Worm (Caenorhabditis elegans) whole organism, young adult: ENCODE results near the gene ppat-1.

Experiments
- C17E4.6 ChIP-seq: fragments of 200-800 bp; sonication (Bioruptor generic); IDR thresholded peaks from 2 replicates; pipeline ENCODE4 v1.3.6; 2022; ENCODE audit warnings: missing genetic modification reagents, missing genetic modification characterization, missing compliant biosample characterization
- D2030.7 ChIP-seq: fragments of 200-800 bp; sonication (Bioruptor generic); IDR thresholded peaks from 2 replicates; pipeline ENCODE4 v1.3.6; 2022; ENCODE audit warnings: missing genetic modification reagents, missing genetic modification characterization, missing compliant biosample characterization
- F33H1.4 ChIP-seq: fragments of 200-800 bp; sonication (Bioruptor generic); IDR thresholded peaks from 2 replicates; pipeline ENCODE4 v1.3.6; 2022; ENCODE audit warnings: missing genetic modification reagents, missing genetic modification characterization, missing compliant biosample characterization
- F49E8.2 ChIP-seq: sonication (generic microtip); optimal IDR thresholded peaks from 3 replicates; lab custom pipeline; 2017; ENCODE audit warnings: missing genetic modification characterization, mild to moderate bottlenecking, missing compliant biosample characterization, antibody characterized with exemption, moderate library complexity; ENCODE audit not compliant: insufficient read depth
- F57C9.4 ChIP-seq: sonication (generic microtip); optimal IDR thresholded peaks from 2 replicates; lab custom pipeline; 2017; ENCODE audit warnings: mild to moderate bottlenecking, missing genetic modification characterization, missing compliant biosample characterization
- K11D2.4 ChIP-seq: fragments of 200-800 bp; sonication (Bioruptor generic); IDR thresholded peaks from 2 replicates; pipeline ENCODE4 v1.3.6; 2022; ENCODE audit warnings: missing genetic modification reagents, missing genetic modification characterization, missing compliant biosample characterization
- Y53F4B.3 ChIP-seq: fragments of 200-800 bp; sonication (Bioruptor generic); IDR thresholded peaks from 2 replicates; pipeline ENCODE4 v1.3.6; 2022; ENCODE audit warnings: missing genetic modification reagents, missing genetic modification characterization, missing compliant biosample characterization
- Y53G8AR.9 ChIP-seq: fragments of 200-800 bp; sonication (Bioruptor generic); conservative IDR thresholded peaks from 2 replicates; pipeline ENCODE4 v1.3.6; 2022; ENCODE audit warnings: missing genetic modification reagents, missing genetic modification characterization, missing compliant biosample characterization
- Y56A3A.18 ChIP-seq: fragments of 200-800 bp; sonication (Bioruptor generic); IDR thresholded peaks from 2 replicates; pipeline ENCODE4 v1.3.6; 2022; ENCODE audit warnings: missing genetic modification reagents, missing genetic modification characterization, missing compliant biosample characterization
- ama-1 ChIP-seq, 3 experiments: fragments of 150-350 bp in 1 of 3; sonication (generic microtip) in 2 of 3; optimal IDR thresholded peaks; 2 replicates each; lab custom pipeline; 2014 to 2018; ENCODE audit warnings: missing biosample characterization in 2 of 3, missing genetic modification characterization in 2 of 3, missing genetic modification reagents in 2 of 3
- aptf-2 ChIP-seq: fragments of 200-800 bp; sonication (Bioruptor generic); conservative IDR thresholded peaks from 2 replicates; pipeline ENCODE4 v1.3.6; 2022; ENCODE audit warnings: missing genetic modification reagents, missing genetic modification characterization, missing compliant biosample characterization
- atf-7 ChIP-seq: sonication (generic microtip); optimal IDR thresholded peaks from 2 replicates; lab custom pipeline; 2017; ENCODE audit warnings: mild to moderate bottlenecking, missing genetic modification characterization, missing compliant biosample characterization
- ceh-27 ChIP-seq: fragments of 200-800 bp; sonication (Bioruptor generic); optimal IDR thresholded peaks from 2 replicates; lab custom pipeline; 2018; ENCODE audit warnings: mild to moderate bottlenecking, missing genetic modification characterization, moderate library complexity, missing compliant biosample characterization
- ceh-58 ChIP-seq: fragments of 200-800 bp; sonication (Bioruptor generic); IDR thresholded peaks from 2 replicates; pipeline ENCODE4 v1.3.6; 2022; ENCODE audit warnings: missing genetic modification characterization, missing compliant biosample characterization
- ceh-91 ChIP-seq: fragments of 200-800 bp; sonication (Bioruptor generic); IDR thresholded peaks from 2 replicates; pipeline ENCODE4 v1.3.6; 2022; ENCODE audit warnings: missing genetic modification reagents, missing genetic modification characterization, missing compliant biosample characterization
- chd-7 ChIP-seq: sonication (generic microtip); optimal IDR thresholded peaks from 2 replicates; lab custom pipeline; 2016; ENCODE audit warnings: mild to moderate bottlenecking, missing genetic modification characterization, moderate library complexity, missing compliant biosample characterization
- dpl-1 ChIP-seq: fragments of 150-350 bp; optimal IDR thresholded peaks from 2 replicates; lab custom pipeline; 2014; ENCODE audit warnings: missing biosample characterization, missing genetic modification reagents, missing genetic modification characterization
- efl-1 ChIP-seq: fragments of 150-350 bp; optimal IDR thresholded peaks from 2 replicates; lab custom pipeline; 2014; ENCODE audit warnings: missing biosample characterization, missing genetic modification reagents, missing genetic modification characterization
- egl-18 ChIP-seq: fragments of 200-800 bp; sonication (Bioruptor generic); IDR thresholded peaks from 2 replicates; pipeline ENCODE4 v1.3.6; 2022; ENCODE audit warnings: missing genetic modification reagents, missing genetic modification characterization, missing compliant biosample characterization
- ekl-4 ChIP-seq: fragments of 200-800 bp; sonication (Bioruptor generic); IDR thresholded peaks from 2 replicates; pipeline ENCODE4 v1.3.6; 2022; ENCODE audit warnings: missing genetic modification reagents, missing genetic modification characterization, missing compliant biosample characterization
- ets-4 ChIP-seq: fragments of 200-800 bp; sonication (Bioruptor generic); optimal IDR thresholded peaks from 2 replicates; lab custom pipeline; 2018; ENCODE audit warnings: mild to moderate bottlenecking, missing genetic modification characterization, missing compliant biosample characterization
- him-1 ChIP-seq: sonication (generic microtip); optimal IDR thresholded peaks from 2 replicates; lab custom pipeline; 2016; ENCODE audit warnings: missing genotype, missing genetic modification reagents, missing genetic modification characterization, missing compliant biosample characterization
- hmg-1.2 ChIP-seq: fragments of 200-800 bp; sonication (Bioruptor generic); IDR thresholded peaks from 2 replicates; pipeline ENCODE4 v1.3.6; 2022; ENCODE audit warnings: missing genetic modification reagents, missing genetic modification characterization, missing compliant biosample characterization
- let-526 ChIP-seq: fragments of 200-800 bp; sonication (Bioruptor generic); IDR thresholded peaks from 2 replicates; pipeline ENCODE4 v1.3.6; 2022; ENCODE audit warnings: missing genetic modification reagents, missing genetic modification characterization, missing compliant biosample characterization
- let-607 ChIP-seq, 2 experiments: fragments of 200-800 bp in 1 of 2; sonication (Bioruptor generic) in 1 of 2; sonication (generic microtip) in 1 of 2; optimal IDR thresholded peaks; 2 replicates each; lab custom pipeline; 2016 to 2018; ENCODE audit warnings: mild to moderate bottlenecking in 2 of 2, missing compliant biosample characterization in 2 of 2, missing genetic modification characterization in 2 of 2, moderate library complexity in 2 of 2, missing genotype in 1 of 2
- lin-54 ChIP-seq: fragments of 200-800 bp; sonication (Bioruptor generic); optimal IDR thresholded peaks from 2 replicates; lab custom pipeline; 2018; ENCODE audit warnings: mild to moderate bottlenecking, missing genetic modification characterization, missing compliant biosample characterization
- lsl-1 ChIP-seq: fragments of 200-800 bp; sonication (Bioruptor generic); optimal IDR thresholded peaks from 2 replicates; lab custom pipeline; 2018; ENCODE audit warnings: mild to moderate bottlenecking, missing genetic modification characterization, moderate library complexity, missing compliant biosample characterization
- madf-3 ChIP-seq: fragments of 200-800 bp; sonication (Bioruptor generic); IDR thresholded peaks from 2 replicates; pipeline ENCODE4 v1.3.6; 2022; ENCODE audit warnings: missing genetic modification reagents, missing genetic modification characterization, missing compliant biosample characterization
- madf-6 ChIP-seq: fragments of 200-800 bp; sonication (Bioruptor generic); IDR thresholded peaks from 2 replicates; pipeline ENCODE4 v1.3.6; 2022; ENCODE audit warnings: missing genetic modification reagents, missing genetic modification characterization, missing compliant biosample characterization
- madf-8 ChIP-seq: fragments of 200-800 bp; sonication (Bioruptor generic); conservative IDR thresholded peaks from 2 replicates; pipeline ENCODE4 v1.3.6; 2022; ENCODE audit warnings: missing genetic modification reagents, missing genetic modification characterization, missing compliant biosample characterization
- mcd-1 ChIP-seq: fragments of 200-800 bp; sonication (Bioruptor generic); IDR thresholded peaks from 2 replicates; pipeline ENCODE4 v1.3.6; 2022; ENCODE audit warnings: missing genetic modification reagents, missing genetic modification characterization, missing compliant biosample characterization
- mel-28 ChIP-seq: sonication (generic microtip); optimal IDR thresholded peaks from 2 replicates; lab custom pipeline; 2016; ENCODE audit warnings: borderline replicate concordance, mild to moderate bottlenecking, missing genetic modification characterization, missing compliant biosample characterization
- nhr-27 ChIP-seq: fragments of 200-800 bp; sonication (Bioruptor generic); optimal IDR thresholded peaks from 2 replicates; lab custom pipeline; 2018; ENCODE audit warnings: mild to moderate bottlenecking, missing genetic modification characterization, moderate library complexity, missing compliant biosample characterization
- pbrm-1 ChIP-seq: fragments of 200-800 bp; sonication (Bioruptor generic); IDR thresholded peaks from 2 replicates; pipeline ENCODE4 v1.3.6; 2022; ENCODE audit warnings: missing genetic modification reagents, missing genetic modification characterization, missing compliant biosample characterization
- rcor-1 ChIP-seq: fragments of 200-800 bp; sonication (Bioruptor generic); IDR thresholded peaks from 2 replicates; pipeline ENCODE4 v1.3.6; 2022; ENCODE audit warnings: missing genetic modification reagents, missing genetic modification characterization, missing compliant biosample characterization
- sea-2 ChIP-seq: fragments of 200-800 bp; sonication (Bioruptor generic); IDR thresholded peaks from 2 replicates; pipeline ENCODE4 v1.3.6; 2022; ENCODE audit warnings: missing genetic modification characterization, missing compliant biosample characterization
- snpc-1.3 ChIP-seq: sonication (generic microtip); optimal IDR thresholded peaks from 2 replicates; lab custom pipeline; 2017; ENCODE audit warnings: missing genetic modification characterization, mild to moderate bottlenecking, missing compliant biosample characterization, antibody characterized with exemption, moderate library complexity, missing genotype, missing genetic modification reagents; ENCODE audit not compliant: insufficient read depth
- snpc-3.4 ChIP-seq: sonication (generic microtip); optimal IDR thresholded peaks from 2 replicates; lab custom pipeline; 2017; ENCODE audit warnings: missing genetic modification characterization, mild to moderate bottlenecking, missing compliant biosample characterization, antibody characterized with exemption, moderate library complexity, missing genotype, missing genetic modification reagents
- snpc-4 ChIP-seq, 5 experiments: fragments of 150-350 bp in 1 of 5; sonication (generic microtip) in 4 of 5; optimal IDR thresholded peaks; 2 replicates each; lab custom pipeline; 2014 to 2018; ENCODE audit warnings: missing genetic modification characterization in 5 of 5, missing biosample characterization in 3 of 5, antibody characterized with exemption in 2 of 5, mild to moderate bottlenecking in 2 of 5, missing compliant biosample characterization in 2 of 5, missing genotype in 2 of 5, moderate library complexity in 2 of 5, missing genetic modification reagents in 1 of 5
- xnd-1 ChIP-seq: sonication (generic microtip); optimal IDR thresholded peaks from 2 replicates; lab custom pipeline; 2016; ENCODE audit warnings: missing genotype, missing genetic modification reagents, missing genetic modification characterization, missing compliant biosample characterization
- ztf-18 ChIP-seq: sonication (generic microtip); optimal IDR thresholded peaks from 2 replicates; lab custom pipeline; 2016; ENCODE audit warnings: missing genotype, mild to moderate bottlenecking, missing genetic modification characterization, missing compliant biosample characterization
- ztf-22 ChIP-seq: fragments of 200-800 bp; sonication (Bioruptor generic); optimal IDR thresholded peaks from 2 replicates; lab custom pipeline; 2018; ENCODE audit warnings: mild to moderate bottlenecking, missing genetic modification characterization, moderate library complexity, missing compliant biosample characterization
- ztf-28 ChIP-seq: fragments of 200-800 bp; sonication (Bioruptor generic); IDR thresholded peaks from 2 replicates; pipeline ENCODE4 v1.3.6; 2022; ENCODE audit warnings: missing genetic modification reagents, missing genetic modification characterization, missing compliant biosample characterization

Gene ppat-1

ce11 chrIII:4649363-4649768, 39.7 kb upstream of the ppat-1 start (continued):
- TF ChIP-seq snpc-4 (GFP tag; optimal IDR thresholded peaks at IDR 0.05; lab: Kevin White, UChicago) (peak; percentile 16), snpc-4 (tag; optimal IDR thresholded peaks at IDR 0.05; lab: Kevin White, UChicago) (peak; percentile 33 to 71 (median 52)), madf-8 (no peak), F57C9.4 (tag; lab: Kevin White, UChicago) (no peak), sea-2 (no peak), ceh-27 (GFP tag; lab: Kevin White, UChicago) (peak; percentile 90), efl-1 (peak; percentile 22), pbrm-1 (GFP tag; lab: Robert Waterston, UW) (peak; percentile 79; the same call in 1 of the 2 replicates), egl-18 (GFP tag; lab: Robert Waterston, UW) (no peak), nhr-27 (peak; percentile 50), ztf-22 (GFP tag; lab: Kevin White, UChicago) (peak; percentile 97), ztf-28 (GFP tag; lab: Robert Waterston, UW) (no peak), him-1 (tag; lab: Kevin White, UChicago) (no peak), let-607 (tag; optimal IDR thresholded peaks at IDR 0.05; lab: Kevin White, UChicago) (peak; percentile 81 to 89)

ce11 chrIII:4649811-4650544, 39.1 kb upstream of the ppat-1 start, which contains the start of gene ppm-2:
Gene ppm-2 (plus strand): TSS chrIII:4650494.
- TF ChIP-seq hmg-1.2 (GFP tag; lab: Robert Waterston, UW) (peak; percentile 17; the same call in 1 of the 2 replicates), ceh-91 (GFP tag; lab: Robert Waterston, UW) (peak; percentile 87), him-1 (tag; lab: Kevin White, UChicago) (peak; percentile 54), D2030.7 (GFP tag; lab: Robert Waterston, UW) (peak; percentile 76), F33H1.4 (peak; percentile 97), let-607 (tag; optimal IDR thresholded peaks at IDR 0.05; lab: Kevin White, UChicago) (peak in 1 of 2 experiments; percentile 25), let-526 (GFP tag; lab: Robert Waterston, UW) (0 out of 2 replicates have a peak, but pooled peaks have one; percentile 35), snpc-1.3 (tag; lab: Kevin White, UChicago) (peak; percentile 21), Y53G8AR.9 (no peak), C17E4.6 (no peak), xnd-1 (peak; percentile 97), atf-7 (tag; lab: Kevin White, UChicago) (peak; percentile 20), efl-1 (peak; percentile 50), ets-4 (GFP tag; lab: Kevin White, UChicago) (no peak), snpc-3.4 (tag; lab: Kevin White, UChicago) (peak; percentile 53), madf-8 (peak; percentile 100), ama-1 (optimal IDR thresholded peaks at IDR 0.05; lab: Kevin White, UChicago) (no peak), ama-1 (GFP tag; optimal IDR thresholded peaks at IDR 0.05; lab: Kevin White, UChicago) (no peak), lin-54 (GFP tag; lab: Kevin White, UChicago) (peak; percentile 1), ekl-4 (GFP tag; lab: Robert Waterston, UW) (0 out of 2 replicates have a peak, but pooled peaks have one; percentile 58), mcd-1 (GFP tag; lab: Robert Waterston, UW) (0 out of 2 replicates have a peak, but pooled peaks have one; percentile 13), rcor-1 (GFP tag; lab: Robert Waterston, UW) (peak; percentile 43; the same call in 1 of the 2 replicates), K11D2.4 (GFP tag; lab: Robert Waterston, UW) (no peak), dpl-1 (GFP tag; lab: Kevin White, UChicago) (peak; percentile 38), Y56A3A.18 (GFP tag; lab: Robert Waterston, UW) (no peak; the same call in 1 of the 2 replicates), ztf-18 (tag; lab: Kevin White, UChicago) (no peak), F49E8.2 (tag; lab: Kevin White, UChicago) (peak; percentile 87), aptf-2 (GFP tag; lab: Robert Waterston, UW) (0 out of 2 replicates have a peak, but pooled peaks have one; percentile 59), madf-3 (0 out of 2 replicates have a peak, but pooled peaks have one; percentile 2), Y53F4B.3 (GFP tag; lab: Robert Waterston, UW) (0 out of 2 replicates have a peak, but pooled peaks have one; percentile 10), mel-28 (tag; lab: Kevin White, UChicago) (no peak), chd-7 (tag; lab: Kevin White, UChicago) (no peak), ceh-58 (no peak), lsl-1 (GFP tag; lab: Kevin White, UChicago) (peak; percentile 99), madf-6 (GFP tag; lab: Robert Waterston, UW) (peak; percentile 100)
